Fruit fly (Drosophila melanogaster): Measurements from ENCODE around the gene Orct.

Gene Orct

dm6 chr3R:24295556-24296465, 19.8 kb downstream of the Orct start (continued):
- peak; percentile 64 for TF ChIP-seq Blimp-1 (GFP tag; optimal IDR thresholded peaks at IDR 0.05)
- TF ChIP-seq Ravus (GFP tag; IDR thresholded peaks at IDR 0.05): no peak; the same call in none of the 2 replicates
- peak; percentile 71 for TF ChIP-seq Atf6 (GFP tag; IDR thresholded peaks at IDR 0.05)
- TF ChIP-seq pfk (GFP tag; optimal IDR thresholded peaks at IDR 0.05): no peak
- TF ChIP-seq CG2129 (GFP tag; IDR thresholded peaks at IDR 0.05; ENCODE audit: partially characterized antibody): no peak
- TF ChIP-seq bowl (GFP tag; IDR thresholded peaks at IDR 0.05): peak; percentile 72; the same call in 1 of the 2 replicates
- TF ChIP-seq CG6689 (GFP tag; IDR thresholded peaks at IDR 0.05): peak; percentile 80
- peak; percentile 73 to 81 for TF ChIP-seq Pdp1 (GFP tag; optimal IDR thresholded peaks at IDR 0.05)
- TF ChIP-seq run (tag; optimal IDR thresholded peaks at IDR 0.05): peak; percentile 18
- TF ChIP-seq CG16815 (GFP tag; optimal IDR thresholded peaks at IDR 0.05): peak; percentile 78

DNA sequence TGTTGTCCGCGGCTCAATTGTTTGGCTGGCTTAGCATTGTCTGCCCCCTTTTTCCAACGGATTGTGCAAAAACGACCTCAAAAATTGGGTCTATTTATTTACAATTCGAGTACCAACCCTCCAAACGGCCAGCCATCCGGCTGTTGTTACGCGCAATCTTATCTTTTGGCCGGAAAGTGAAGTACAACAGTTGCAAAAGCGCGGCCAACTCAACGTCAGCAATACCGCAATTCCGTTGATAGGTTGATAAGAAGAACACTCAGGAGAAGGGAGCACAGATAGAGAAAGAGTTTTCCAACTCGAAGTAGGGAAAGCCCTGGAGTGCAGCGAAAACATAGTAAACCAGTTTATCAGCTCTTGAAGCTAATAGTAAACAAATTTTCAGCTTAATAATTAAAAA, 20.9 kb downstream of the Orct start:
- TF ChIP-seq lab (GFP tag; optimal IDR thresholded peaks at IDR 0.05) (peak; percentile 5), Dip3 (GFP tag; optimal IDR thresholded peaks at IDR 0.05) (no peak), slbo (GFP tag; IDR thresholded peaks at IDR 0.05) (0 out of 2 replicates have a peak, but pooled peaks have one; percentile 21), exex (tag; optimal IDR thresholded peaks at IDR 0.05) (peak; percentile 55), Pdp1 (GFP tag; optimal IDR thresholded peaks at IDR 0.05) (peak in 1 of 2 experiments; percentile 33), CG12769 (tag; optimal IDR thresholded peaks at IDR 0.05) (peak; percentile 24), GATAe (GFP tag; conservative IDR thresholded peaks at IDR 0.05) (peak; percentile 72), sug (tag; optimal IDR thresholded peaks at IDR 0.05) (peak; percentile 48), mirr (GFP tag; optimal IDR thresholded peaks at IDR 0.05) (peak; percentile 30), chinmo (GFP tag; IDR thresholded peaks at IDR 0.05; ENCODE audit: partially characterized antibody) (0 out of 4 replicates have a peak, but pooled peaks have one; percentile 45), vnd (GFP tag; IDR thresholded peaks at IDR 0.05; ENCODE audit: partially characterized antibody) (peak; percentile 45; the same call in 1 of the 3 replicates), CG15479 (GFP tag; optimal IDR thresholded peaks at IDR 0.05) (peak; percentile 65), CG17829 (tag; optimal IDR thresholded peaks at IDR 0.05) (no peak), CG34224 (GFP tag; IDR thresholded peaks at IDR 0.05; ENCODE audit: partially characterized antibody) (no peak), Aef1 (GFP tag; IDR thresholded peaks at IDR 0.05) (no peak)

DNA sequence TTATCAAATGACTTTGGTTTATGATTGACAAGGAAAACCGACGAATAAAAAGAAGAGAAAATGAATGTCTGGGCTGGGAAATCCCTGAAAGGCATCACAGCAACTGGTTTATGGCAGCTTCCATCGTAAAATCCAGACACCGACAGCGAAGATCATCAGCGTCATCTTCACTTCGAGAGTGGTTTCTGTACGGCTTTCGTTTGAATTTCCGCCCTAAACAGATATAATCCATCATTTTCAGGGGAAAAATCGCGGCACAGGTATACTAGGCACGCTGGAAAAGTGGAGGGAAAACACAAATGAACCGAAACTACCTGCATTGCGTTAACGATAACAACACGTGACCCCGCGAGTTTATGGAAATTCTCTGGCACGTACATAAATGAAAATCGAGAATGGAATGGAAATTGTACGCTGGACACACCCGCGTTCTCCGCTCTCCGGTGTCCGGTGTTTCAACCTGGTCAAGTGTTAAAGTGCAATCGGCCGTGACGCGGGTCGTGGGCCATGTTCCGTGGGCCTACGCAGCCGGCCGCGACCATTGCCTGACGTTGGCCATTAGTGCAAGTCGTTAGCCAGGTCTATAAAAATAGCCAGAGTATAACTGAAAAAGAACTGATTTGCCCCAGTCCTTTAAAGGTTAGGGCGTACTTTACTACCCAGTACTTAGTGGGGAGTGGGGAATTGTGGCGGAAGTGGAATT, 21.5 kb downstream of the Orct start:
- TF ChIP-seq CG5953 (GFP tag; IDR thresholded peaks at IDR 0.05) (no peak), Dref (GFP tag; IDR thresholded peaks at IDR 0.05) (no peak), CG7745 (tag; optimal IDR thresholded peaks at IDR 0.05) (peak; percentile 1), Aef1 (GFP tag; IDR thresholded peaks at IDR 0.05) (no peak), CG31224 (GFP tag; IDR thresholded peaks at IDR 0.05) (no peak), dan (GFP tag; IDR thresholded peaks at IDR 0.05) (no peak), dysf (GFP tag; IDR thresholded peaks at IDR 0.05) (no peak), CG13287 (GFP tag; IDR thresholded peaks at IDR 0.05; ENCODE audit: partially characterized antibody) (no peak), CG17186 (GFP tag; optimal IDR thresholded peaks at IDR 0.05) (no peak), pfk (GFP tag; optimal IDR thresholded peaks at IDR 0.05) (no peak), ems (GFP tag; optimal IDR thresholded peaks at IDR 0.05) (no peak), Drgx (GFP tag; IDR thresholded peaks at IDR 0.05) (no peak), CG2199 (GFP tag; IDR thresholded peaks at IDR 0.05) (0 out of 3 replicates have a peak, but pooled peaks have one; percentile 24), CG1647 (GFP tag; optimal IDR thresholded peaks at IDR 0.05) (no peak), CG14860 (GFP tag; IDR thresholded peaks at IDR 0.05; ENCODE audit: partially characterized antibody) (no peak), kni (GFP tag; optimal IDR thresholded peaks at IDR 0.05) (peak; percentile 93), CG3407 (GFP tag; optimal IDR thresholded peaks at IDR 0.05) (no peak), NC2α (GFP tag; optimal IDR thresholded peaks at IDR 0.05) (no peak), cad (GFP tag; optimal IDR thresholded peaks at IDR 0.05) (peak; percentile 97), CG14014 (GFP tag; IDR thresholded peaks at IDR 0.05) (no peak), CG15073 (GFP tag; optimal IDR thresholded peaks at IDR 0.05) (no peak), Dfd (GFP tag; optimal IDR thresholded peaks at IDR 0.05) (no peak), twi (tag; optimal IDR thresholded peaks at IDR 0.05) (peak; percentile 48)
